Worm (Caenorhabditis elegans) whole organism, mixed stage, embryonic: ENCODE measurements around the gene ZK185.1.

Source experiments
- M03D4.4 ChIP-seq: sonication (generic microtip); optimal IDR thresholded peaks from 2 replicates; lab custom pipeline; 2017; ENCODE audit warnings: mild to moderate bottlenecking, missing genetic modification characterization, missing compliant biosample characterization
- blmp-1 ChIP-seq: fragments of 150-350 bp; optimal IDR thresholded peaks from 2 replicates; lab custom pipeline; 2014; ENCODE audit warnings: missing biosample characterization, missing genetic modification characterization
- elt-3 ChIP-seq: fragments of 150-350 bp; optimal IDR thresholded peaks from 2 replicates; lab custom pipeline; 2014; ENCODE audit warnings: missing biosample characterization, missing genetic modification characterization
- lin-13 ChIP-seq: fragments of 150-350 bp; optimal IDR thresholded peaks from 2 replicates; lab custom pipeline; 2014; ENCODE audit warnings: missing biosample characterization, missing genetic modification characterization
- lsy-2 ChIP-seq: fragments of 150-350 bp; optimal IDR thresholded peaks from 2 replicates; lab custom pipeline; 2014; ENCODE audit warnings: missing biosample characterization, missing genetic modification characterization
- nhr-28 ChIP-seq: fragments of 150-350 bp; optimal IDR thresholded peaks from 2 replicates; lab custom pipeline; 2014; ENCODE audit warnings: missing biosample characterization, missing genetic modification characterization
- pha-4 ChIP-seq: fragments of 150-350 bp; optimal IDR thresholded peaks from 2 replicates; lab custom pipeline; 2018; ENCODE audit warnings: missing biosample characterization, missing genetic modification reagents, missing genetic modification characterization
- unc-62 ChIP-seq: fragments of 150-350 bp; optimal IDR thresholded peaks from 2 replicates; lab custom pipeline; 2014; ENCODE audit warnings: missing biosample characterization, missing genetic modification reagents, missing genetic modification characterization

- TF ChIP-seq blmp-1 (tag; lab: Kevin White, UChicago) (no peak), lin-13 (tag; lab: Kevin White, UChicago) (no peak), M03D4.4 (tag; lab: Kevin White, UChicago) (no peak), unc-62 (GFP tag; lab: Kevin White, UChicago) (no peak), pha-4 (tag; lab: Kevin White, UChicago) (no peak), nhr-28 (tag; lab: Kevin White, UChicago) (no peak), lsy-2 (tag; lab: Kevin White, UChicago) (no peak), elt-3 (no peak)
These were observed 43.3 kb upstream of the ZK185.1 start for ce11 chrIV:4505078-4505477.
